Worm (Caenorhabditis elegans) whole organism, L2 larva: ENCODE measurements around the gene fbxa-98.
"Not testable (repeated sequence)": the region's sequence is repeated elsewhere in the genome, so short reads cannot be mapped to it uniquely, and the experiment has no call there.

Experiments used
- C34F6.9 ChIP-seq: fragments of 150-350 bp; optimal IDR thresholded peaks from 2 replicates; lab custom pipeline; 2014; ENCODE audit warnings: missing biosample characterization, missing genetic modification characterization
- F13H6.1 ChIP-seq: sonication (generic microtip); optimal IDR thresholded peaks from 2 replicates; lab custom pipeline; 2016; ENCODE audit warnings: missing genetic modification characterization, missing compliant biosample characterization
- R02D3.7 ChIP-seq: fragments of 150-350 bp; optimal IDR thresholded peaks from 2 replicates; lab custom pipeline; 2014; ENCODE audit warnings: missing biosample characterization, missing genetic modification characterization
- Y55F3AM.14 ChIP-seq: fragments of 200-800 bp; sonication (Bioruptor generic); optimal IDR thresholded peaks from 2 replicates; lab custom pipeline; 2018; ENCODE audit warnings: mild to moderate bottlenecking, missing genetic modification characterization, missing compliant biosample characterization
- ZK546.5 ChIP-seq: sonication (generic microtip); optimal IDR thresholded peaks from 2 replicates; lab custom pipeline; 2017; ENCODE audit warnings: missing biosample characterization, missing genetic modification characterization
- alr-1 ChIP-seq: fragments of 150-350 bp; optimal IDR thresholded peaks from 2 replicates; lab custom pipeline; 2014; ENCODE audit warnings: missing biosample characterization, missing genetic modification characterization
- aly-2 ChIP-seq: fragments of 150-350 bp; optimal IDR thresholded peaks from 2 replicates; lab custom pipeline; 2014; ENCODE audit warnings: missing biosample characterization, missing genetic modification characterization
- blmp-1 ChIP-seq: sonication (generic microtip); optimal IDR thresholded peaks from 2 replicates; lab custom pipeline; 2017; ENCODE audit warnings: missing genetic modification characterization, mild to moderate bottlenecking, missing compliant biosample characterization, antibody characterized with exemption, moderate library complexity; ENCODE audit not compliant: insufficient read depth
- ceh-82 ChIP-seq: fragments of 150-350 bp; optimal IDR thresholded peaks from 2 replicates; lab custom pipeline; 2014; ENCODE audit warnings: missing biosample characterization, missing genetic modification characterization
- crh-2 ChIP-seq: sonication (generic microtip); optimal IDR thresholded peaks from 2 replicates; lab custom pipeline; 2017; ENCODE audit warnings: missing biosample characterization, missing genetic modification characterization
- dmd-4 ChIP-seq: sonication (generic microtip); optimal IDR thresholded peaks from 2 replicates; lab custom pipeline; 2017; ENCODE audit warnings: missing biosample characterization, missing genetic modification characterization
- egl-27 ChIP-seq: sonication (generic microtip); optimal IDR thresholded peaks from 3 replicates; lab custom pipeline; 2017; ENCODE audit warnings: missing biosample characterization, missing genetic modification reagents, missing genetic modification characterization
- elt-1 ChIP-seq: fragments of 150-350 bp; optimal IDR thresholded peaks from 2 replicates; lab custom pipeline; 2014; ENCODE audit warnings: missing biosample characterization, missing genetic modification characterization
- elt-3 ChIP-seq: sonication (generic microtip); optimal IDR thresholded peaks from 2 replicates; lab custom pipeline; 2017; ENCODE audit warnings: missing biosample characterization, missing genetic modification characterization
- fos-1 ChIP-seq: fragments of 150-350 bp; optimal IDR thresholded peaks from 2 replicates; lab custom pipeline; 2014; ENCODE audit warnings: missing biosample characterization, missing genetic modification characterization
- gmeb-1 ChIP-seq: fragments of 150-350 bp; optimal IDR thresholded peaks from 2 replicates; lab custom pipeline; 2014; ENCODE audit warnings: missing biosample characterization, missing genetic modification characterization
- lin-11 ChIP-seq: fragments of 150-350 bp; sonication (generic microtip); optimal IDR thresholded peaks from 2 replicates; lab custom pipeline; 2014; ENCODE audit warnings: missing biosample characterization, missing genetic modification characterization, inconsistent platforms, mixed read lengths
- mdl-1 ChIP-seq, 2 experiments: fragments of 150-350 bp in 1 of 2; sonication (generic microtip) in 1 of 2; optimal IDR thresholded peaks; 2 replicates each; lab custom pipeline; 2017; ENCODE audit warnings: missing biosample characterization in 2 of 2, missing genetic modification characterization in 2 of 2
- nhr-10 ChIP-seq: sonication (generic microtip); optimal IDR thresholded peaks from 2 replicates; lab custom pipeline; 2017; ENCODE audit warnings: missing biosample characterization, missing genetic modification characterization
- nhr-11 ChIP-seq: fragments of 150-350 bp; optimal IDR thresholded peaks from 2 replicates; lab custom pipeline; 2014; ENCODE audit warnings: missing biosample characterization, missing genetic modification characterization
- nhr-12 ChIP-seq: fragments of 150-350 bp; optimal IDR thresholded peaks from 2 replicates; lab custom pipeline; 2014; ENCODE audit warnings: missing biosample characterization, missing genetic modification characterization
- nhr-129 ChIP-seq: fragments of 150-350 bp; optimal IDR thresholded peaks from 2 replicates; lab custom pipeline; 2014; ENCODE audit warnings: missing biosample characterization, missing genetic modification characterization
- nhr-21 ChIP-seq: fragments of 150-350 bp; optimal IDR thresholded peaks from 2 replicates; lab custom pipeline; 2014; ENCODE audit warnings: missing biosample characterization, missing genetic modification characterization
- nhr-23 ChIP-seq: fragments of 150-350 bp; optimal IDR thresholded peaks from 2 replicates; lab custom pipeline; 2014; ENCODE audit warnings: missing biosample characterization, missing genetic modification reagents, missing genetic modification characterization
- nhr-237 ChIP-seq: fragments of 150-350 bp; optimal IDR thresholded peaks from 2 replicates; lab custom pipeline; 2014; ENCODE audit warnings: missing biosample characterization, missing genetic modification characterization
- nhr-25 ChIP-seq: fragments of 150-350 bp; sonication (generic microtip); optimal IDR thresholded peaks from 3 replicates; lab custom pipeline; 2014; ENCODE audit warnings: missing biosample characterization, missing genetic modification characterization
- nhr-77 ChIP-seq: fragments of 150-350 bp; optimal IDR thresholded peaks from 2 replicates; lab custom pipeline; 2014; ENCODE audit warnings: missing biosample characterization, missing genetic modification characterization
- peb-1 ChIP-seq: fragments of 150-350 bp; optimal IDR thresholded peaks from 2 replicates; lab custom pipeline; 2014; ENCODE audit warnings: missing biosample characterization, missing genetic modification characterization
- skn-1 ChIP-seq: sonication (generic microtip); optimal IDR thresholded peaks from 2 replicates; lab custom pipeline; 2017; ENCODE audit warnings: missing biosample characterization, missing genetic modification characterization
- sma-3 ChIP-seq: sonication (generic microtip); optimal IDR thresholded peaks from 2 replicates; lab custom pipeline; 2016; ENCODE audit warnings: missing genetic modification reagents, missing genetic modification characterization, missing compliant biosample characterization
- sma-9 ChIP-seq, 2 experiments: fragments of 150-350 bp in 1 of 2; sonication (generic microtip) in 1 of 2; optimal IDR thresholded peaks; 2 replicates each; lab custom pipeline; 2014 to 2016; ENCODE audit warnings: missing genetic modification characterization in 2 of 2, mild to moderate bottlenecking in 1 of 2, missing biosample characterization in 1 of 2, missing compliant biosample characterization in 1 of 2, missing genetic modification reagents in 1 of 2, moderate library complexity in 1 of 2
- snpc-4 ChIP-seq: fragments of 150-350 bp; optimal IDR thresholded peaks from 2 replicates; lab custom pipeline; 2014; ENCODE audit warnings: missing biosample characterization, missing genetic modification characterization
- zag-1 ChIP-seq: fragments of 150-350 bp; optimal IDR thresholded peaks from 2 replicates; lab custom pipeline; 2014; ENCODE audit warnings: missing biosample characterization, missing genetic modification characterization
- ztf-11 ChIP-seq: sonication (generic microtip); optimal IDR thresholded peaks from 2 replicates; lab custom pipeline; 2017; ENCODE audit warnings: missing biosample characterization, missing genetic modification characterization
- ztf-4 ChIP-seq: fragments of 150-350 bp; optimal IDR thresholded peaks from 2 replicates; lab custom pipeline; 2014; ENCODE audit warnings: missing biosample characterization, missing genetic modification characterization

fbxa-98 gene

ce11 chrIV:13633165-13633564 lies at the start of gene fbxa-98:
fbxa-98 (plus strand) TSS chrIV:13633407.
- TF ChIP-seq blmp-1 (tag; lab: Kevin White, UChicago) (no peak), snpc-4 (tag; lab: Kevin White, UChicago) (no peak), gmeb-1 (no peak), Y55F3AM.14 (no peak), elt-3 (no peak), zag-1 (tag; lab: Kevin White, UChicago) (no peak), ceh-82 (tag; lab: Kevin White, UChicago) (no peak), nhr-25 (tag; lab: Kevin White, UChicago) (no peak), R02D3.7 (tag; lab: Kevin White, UChicago) (no peak), peb-1 (tag; lab: Kevin White, UChicago) (no peak), nhr-11 (no peak), nhr-10 (tag; lab: Kevin White, UChicago) (no peak), C34F6.9 (tag; lab: Kevin White, UChicago) (no peak)

DNA sequence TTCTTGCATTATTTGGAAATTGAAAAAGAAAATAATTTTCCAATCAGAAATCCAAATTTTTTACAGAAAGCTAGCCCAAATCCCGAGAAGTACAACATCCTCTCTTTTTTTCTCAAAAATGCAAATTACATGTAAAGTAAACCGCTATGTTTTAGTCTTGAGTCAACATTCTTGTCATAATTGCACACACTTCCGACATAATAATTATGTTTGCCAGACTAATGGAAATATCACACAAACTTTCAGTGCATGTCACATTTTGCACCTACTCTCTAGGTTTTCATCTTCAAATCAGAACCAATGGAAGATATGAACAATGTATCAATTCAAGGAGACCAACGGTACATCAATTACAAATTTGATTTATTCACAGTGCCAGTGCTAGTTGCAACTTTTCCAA lies 48.6 kb upstream of the fbxa-98 start, which contains the start of gene sru-11:
Gene sru-11, plus strand, starts transcription at position 301 of the 400 bp plus-strand sequence.
- no peak for TF ChIP-seq mdl-1 (tag; optimal IDR thresholded peaks at IDR 0.05; lab: Kevin White, UChicago)
- no peak for TF ChIP-seq C34F6.9 (tag; lab: Kevin White, UChicago)
- TF ChIP-seq zag-1 (tag; lab: Kevin White, UChicago) = no peak

ce11 chrIV:13587175-13587574 lies 46.0 kb upstream of the fbxa-98 start, which contains the start of gene Y45F10B.12:
Y45F10B.12 (plus strand) TSS chrIV:13587475.
- TF ChIP-seq nhr-10 (tag; lab: Kevin White, UChicago) = no peak
- TF ChIP-seq snpc-4 (tag; lab: Kevin White, UChicago) = no peak
- no peak for TF ChIP-seq lin-11 (tag; lab: Kevin White, UChicago)
- no peak for TF ChIP-seq F13H6.1
- no peak for TF ChIP-seq ztf-11 (tag; lab: Kevin White, UChicago)
- TF ChIP-seq alr-1 (tag; lab: Kevin White, UChicago) = no peak

DNA sequence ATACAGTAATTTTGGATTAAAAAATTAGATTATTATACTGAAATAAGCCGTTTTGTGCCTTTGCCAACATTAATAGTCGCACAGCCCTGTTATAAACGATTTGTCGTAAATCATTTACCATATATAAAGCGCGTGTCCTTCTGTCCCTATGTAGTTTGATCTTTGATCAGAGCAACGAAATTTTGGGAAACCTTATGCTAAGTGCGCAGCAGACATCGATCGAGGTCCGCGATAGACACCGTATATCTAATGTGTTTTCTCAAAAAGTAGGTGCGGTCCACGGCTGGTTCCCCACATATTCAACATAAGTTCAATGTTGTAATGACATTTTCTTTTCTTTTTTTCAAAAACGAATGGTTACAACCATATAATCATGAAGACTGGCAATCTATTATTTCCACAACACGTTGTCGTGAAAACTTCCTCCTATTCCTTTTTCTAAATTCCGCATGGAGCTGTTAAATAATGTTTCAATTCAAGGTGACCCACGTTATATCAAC lies 44.6 kb upstream of the fbxa-98 start, which contains the start of gene sru-9:
Gene sru-9, plus strand, starts transcription at position 450 of the 500 bp plus-strand sequence.
- TF ChIP-seq peb-1 (tag; lab: Kevin White, UChicago); egl-27 (tag; lab: Kevin White, UChicago); Y55F3AM.14: not testable (repeated sequence)

DNA sequence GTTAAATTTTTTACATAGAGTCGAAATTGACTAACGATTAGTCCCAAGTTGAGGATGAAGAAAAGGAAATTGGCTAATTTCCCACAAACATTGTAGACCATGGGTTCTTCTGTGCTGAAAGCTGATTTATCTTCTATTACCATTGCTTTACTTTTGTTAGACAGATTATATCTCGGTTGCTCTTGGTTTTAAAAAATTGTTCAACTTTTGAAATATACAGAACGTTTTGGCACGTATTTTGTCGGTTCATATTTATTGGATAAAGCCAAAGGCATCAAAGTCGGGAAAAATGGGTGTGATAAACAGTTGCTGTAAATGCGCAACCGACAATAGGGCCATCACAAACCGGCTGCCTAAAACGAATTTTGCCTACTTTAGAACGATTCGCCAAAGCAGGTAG lies 41.6 kb upstream of the fbxa-98 start, which contains the start of gene tsp-5:
Gene tsp-5, minus strand, starts transcription at position 101 of the 400 bp plus-strand sequence.
- no peak for TF ChIP-seq aly-2
- TF ChIP-seq egl-27 (tag; lab: Kevin White, UChicago) = no peak
- TF ChIP-seq nhr-77 = no peak
- no peak for TF ChIP-seq Y55F3AM.14
- no peak for TF ChIP-seq nhr-11
- TF ChIP-seq dmd-4 = no peak
- no peak for TF ChIP-seq fos-1
- TF ChIP-seq nhr-237 (tag; lab: Kevin White, UChicago) = no peak
- no peak for TF ChIP-seq ceh-82 (tag; lab: Kevin White, UChicago)
- no peak for TF ChIP-seq nhr-12
- no peak for TF ChIP-seq crh-2
- TF ChIP-seq sma-9 (GFP tag; optimal IDR thresholded peaks at IDR 0.05; lab: Kevin White, UChicago) = no peak
- TF ChIP-seq sma-9 (tag; optimal IDR thresholded peaks at IDR 0.05; lab: Kevin White, UChicago) = no peak
- no peak for TF ChIP-seq sma-3 (GFP tag; lab: Kevin White, UChicago)
- TF ChIP-seq elt-3 = no peak
- TF ChIP-seq ZK546.5 (tag; lab: Kevin White, UChicago) = no peak
- no peak for TF ChIP-seq C34F6.9 (tag; lab: Kevin White, UChicago)
- no peak for TF ChIP-seq skn-1
- no peak for TF ChIP-seq nhr-129 (tag; lab: Kevin White, UChicago)
- no peak for TF ChIP-seq elt-1 (tag; lab: Kevin White, UChicago)
- TF ChIP-seq, all 48 proteins: peak for 0

ce11 chrIV:13593351-13593750 lies 39.9 kb upstream of the fbxa-98 start, which contains the start of gene Y45F10B.3:
Y45F10B.3 (plus strand) TSS chrIV:13593651.
- TF ChIP-seq ztf-4 (tag; lab: Kevin White, UChicago) (no peak), R02D3.7 (tag; lab: Kevin White, UChicago) (no peak), nhr-21 (no peak), crh-2 (no peak), nhr-237 (tag; lab: Kevin White, UChicago) (no peak), nhr-23 (no peak), ztf-11 (tag; lab: Kevin White, UChicago) (no peak)
